Fruit fly (Drosophila melanogaster): ENCODE results near the gene CG33285.

DNA sequence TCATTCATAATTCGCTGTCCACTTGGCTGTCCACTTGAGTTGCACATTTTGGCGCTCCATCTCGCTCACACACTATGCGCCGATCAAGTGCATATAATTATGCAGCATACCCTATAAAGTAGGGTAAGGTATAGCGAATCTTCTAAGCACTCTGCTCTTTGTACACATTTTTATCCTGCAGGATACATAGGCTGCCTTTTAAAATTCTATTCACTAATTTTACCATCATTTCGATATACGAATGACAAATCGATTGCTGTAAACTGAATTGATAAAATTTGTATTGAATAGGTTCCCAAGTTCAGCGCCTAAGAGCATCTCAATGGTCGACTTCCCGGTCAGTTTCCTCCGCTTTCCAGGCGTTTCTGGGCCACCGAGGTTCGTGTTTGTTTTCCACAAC lies 24.3 kb upstream of the CG33285 start:
- TF ChIP-seq psq (optimal IDR thresholded peaks at IDR 0.05) (no peak), CG8478 (optimal IDR thresholded peaks at IDR 0.05) (no peak), EcR (GFP tag; optimal IDR thresholded peaks at IDR 0.05) (no peak)
